Worm (Caenorhabditis elegans) whole organism, late embryonic: ENCODE measurements around the gene mlt-11.

ENCODE experiments used
- C08G9.2 ChIP-seq: sonication (generic microtip); optimal IDR thresholded peaks from 2 replicates; lab custom pipeline; 2016; ENCODE audit warnings: mild to moderate bottlenecking, missing genetic modification characterization, moderate library complexity, missing compliant biosample characterization
- C38D4.7 ChIP-seq: fragments of 200-800 bp; sonication (Bioruptor generic); optimal IDR thresholded peaks from 2 replicates; lab custom pipeline; 2018; ENCODE audit warnings: mild to moderate bottlenecking, missing genetic modification characterization, moderate library complexity, missing compliant biosample characterization
- T23F11.4 ChIP-seq: fragments of 200-800 bp; sonication (Bioruptor generic); optimal IDR thresholded peaks from 2 replicates; lab custom pipeline; 2018; ENCODE audit warnings: mild to moderate bottlenecking, missing genetic modification characterization, missing compliant biosample characterization
- Y22D7AL.16 ChIP-seq: sonication (generic microtip); optimal IDR thresholded peaks from 2 replicates; lab custom pipeline; 2016; ENCODE audit warnings: missing genetic modification characterization, missing compliant biosample characterization
- ahr-1 ChIP-seq: sonication (generic microtip); optimal IDR thresholded peaks from 2 replicates; lab custom pipeline; 2016; ENCODE audit warnings: missing genetic modification characterization, missing compliant biosample characterization
- ceh-2 ChIP-seq: sonication (generic microtip); optimal IDR thresholded peaks from 2 replicates; lab custom pipeline; 2016; ENCODE audit warnings: missing genotype, missing genetic modification characterization, missing compliant biosample characterization
- ceh-31 ChIP-seq: sonication (generic microtip); optimal IDR thresholded peaks from 2 replicates; lab custom pipeline; 2016; ENCODE audit warnings: missing genetic modification characterization, missing compliant biosample characterization
- ceh-34 ChIP-seq: sonication (generic microtip); optimal IDR thresholded peaks from 2 replicates; lab custom pipeline; 2016; ENCODE audit warnings: mild to moderate bottlenecking, missing genetic modification characterization, missing compliant biosample characterization
- ceh-45 ChIP-seq: fragments of 200-800 bp; sonication (Bioruptor generic); IDR thresholded peaks from 2 replicates; pipeline ENCODE4 v1.3.6; 2022; ENCODE audit warnings: missing genetic modification reagents, missing genetic modification characterization, missing compliant biosample characterization
- ceh-48 ChIP-seq: sonication (generic microtip); optimal IDR thresholded peaks from 2 replicates; lab custom pipeline; 2016; ENCODE audit warnings: missing genetic modification characterization, inconsistent platforms, missing compliant biosample characterization
- ets-4 ChIP-seq: sonication (generic microtip); optimal IDR thresholded peaks from 2 replicates; lab custom pipeline; 2016; ENCODE audit warnings: missing genetic modification characterization, missing compliant biosample characterization
- fax-1 ChIP-seq: sonication (generic microtip); optimal IDR thresholded peaks from 2 replicates; lab custom pipeline; 2016; ENCODE audit warnings: missing genotype, missing genetic modification characterization, missing compliant biosample characterization
- fkh-10 ChIP-seq: fragments of 150-350 bp; optimal IDR thresholded peaks from 2 replicates; lab custom pipeline; 2014; ENCODE audit warnings: missing biosample characterization, missing genetic modification reagents, missing genetic modification characterization
- fkh-6 ChIP-seq: sonication (generic microtip); optimal IDR thresholded peaks from 2 replicates; lab custom pipeline; 2016; ENCODE audit warnings: missing genetic modification characterization, missing compliant biosample characterization
- hlh-13 ChIP-seq: fragments of 200-800 bp; sonication (Bioruptor generic); optimal IDR thresholded peaks from 2 replicates; lab custom pipeline; 2018; ENCODE audit warnings: mild to moderate bottlenecking, missing genetic modification characterization, missing compliant biosample characterization
- hlh-30 ChIP-seq: sonication (generic microtip); optimal IDR thresholded peaks from 2 replicates; lab custom pipeline; 2017; ENCODE audit warnings: antibody characterized with exemption, missing genetic modification characterization, missing compliant biosample characterization; ENCODE audit not compliant: insufficient read depth
- hlh-6 ChIP-seq: sonication (generic microtip); optimal IDR thresholded peaks from 2 replicates; lab custom pipeline; 2016; ENCODE audit warnings: missing genotype, missing genetic modification characterization, missing compliant biosample characterization
- hlh-8 ChIP-seq: sonication (generic microtip); optimal IDR thresholded peaks from 2 replicates; lab custom pipeline; 2016; ENCODE audit warnings: missing genotype, missing genetic modification characterization, missing compliant biosample characterization
- madf-2 ChIP-seq: sonication (generic microtip); optimal IDR thresholded peaks from 2 replicates; lab custom pipeline; 2017; ENCODE audit warnings: missing genetic modification characterization, missing compliant biosample characterization
- mec-3 ChIP-seq: sonication (generic microtip); optimal IDR thresholded peaks from 2 replicates; lab custom pipeline; 2016; ENCODE audit warnings: borderline replicate concordance, missing genetic modification characterization, missing compliant biosample characterization
- nfya-1 ChIP-seq: sonication (generic microtip); optimal IDR thresholded peaks from 2 replicates; lab custom pipeline; 2017; ENCODE audit warnings: missing genetic modification characterization, mild to moderate bottlenecking, missing compliant biosample characterization, antibody characterized with exemption, moderate library complexity
- nhr-11 ChIP-seq: fragments of 150-350 bp; optimal IDR thresholded peaks from 2 replicates; lab custom pipeline; 2014; ENCODE audit warnings: missing biosample characterization, missing genetic modification characterization
- nhr-232 ChIP-seq: sonication (generic microtip); optimal IDR thresholded peaks from 2 replicates; lab custom pipeline; 2016; ENCODE audit warnings: missing genetic modification characterization, missing compliant biosample characterization
- npax-4 ChIP-seq: sonication (generic microtip); optimal IDR thresholded peaks from 2 replicates; lab custom pipeline; 2016; ENCODE audit warnings: missing genetic modification characterization, missing compliant biosample characterization
- odd-2 ChIP-seq: sonication (generic microtip); optimal IDR thresholded peaks from 2 replicates; lab custom pipeline; 2017; ENCODE audit warnings: antibody characterized with exemption, mild to moderate bottlenecking, missing genetic modification characterization, missing compliant biosample characterization
- pat-9 ChIP-seq: fragments of 200-800 bp; sonication (Bioruptor generic); optimal IDR thresholded peaks from 2 replicates; lab custom pipeline; 2018; ENCODE audit warnings: mild to moderate bottlenecking, missing genetic modification characterization, moderate library complexity, missing compliant biosample characterization
- pros-1 ChIP-seq: fragments of 150-350 bp; optimal IDR thresholded peaks from 2 replicates; lab custom pipeline; 2014; ENCODE audit warnings: missing biosample characterization, missing genetic modification reagents, missing genetic modification characterization
- ref-2 ChIP-seq: sonication (generic microtip); optimal IDR thresholded peaks from 2 replicates; lab custom pipeline; 2016; ENCODE audit warnings: missing genetic modification characterization, missing compliant biosample characterization
- sdc-2 ChIP-seq: sonication (generic microtip); optimal IDR thresholded peaks from 2 replicates; lab custom pipeline; 2016; ENCODE audit warnings: missing genotype, missing genetic modification characterization, missing compliant biosample characterization
- sox-2 ChIP-seq: fragments of 200-800 bp; sonication (Bioruptor generic); IDR thresholded peaks from 2 replicates; pipeline ENCODE4 v1.3.6; 2022; ENCODE audit warnings: missing genetic modification reagents, missing genetic modification characterization, missing compliant biosample characterization
- tbx-2 ChIP-seq: sonication (generic microtip); optimal IDR thresholded peaks from 2 replicates; lab custom pipeline; 2016; ENCODE audit warnings: missing genetic modification characterization, missing compliant biosample characterization
- unc-42 ChIP-seq: sonication (generic microtip); optimal IDR thresholded peaks from 2 replicates; lab custom pipeline; 2016; ENCODE audit warnings: missing genotype, missing genetic modification characterization, missing compliant biosample characterization
- unc-55 ChIP-seq: sonication (generic microtip); optimal IDR thresholded peaks from 2 replicates; lab custom pipeline; 2017; ENCODE audit warnings: missing biosample characterization, missing genetic modification reagents, missing genetic modification characterization
- unc-86 ChIP-seq: sonication (generic microtip); optimal IDR thresholded peaks from 2 replicates; lab custom pipeline; 2016; ENCODE audit warnings: missing genetic modification characterization, missing compliant biosample characterization
- zip-5 ChIP-seq: sonication (generic microtip); optimal IDR thresholded peaks from 2 replicates; lab custom pipeline; 2016; ENCODE audit warnings: missing genetic modification characterization, missing compliant biosample characterization

mlt-11 gene

ce11 chrV:20654350-20654749 lies 12.7 kb upstream of the mlt-11 start, which contains the start of gene mnr-1 (continued):
- TF ChIP-seq pat-9 (tag; lab: Kevin White, UChicago) = no peak
- no peak for TF ChIP-seq hlh-8
- TF ChIP-seq ceh-48 = no peak

ce11 chrV:20655174-20655573 lies 11.8 kb upstream of the mlt-11 start:
- TF ChIP-seq unc-42 (tag; lab: Kevin White, UChicago) = peak; percentile 89
- TF ChIP-seq zip-5 (tag; lab: Kevin White, UChicago) = no peak

- TF ChIP-seq ceh-31 (tag; lab: Kevin White, UChicago) (no peak), sox-2 (GFP tag; lab: Robert Waterston, UW) (no peak), unc-55 (GFP tag; lab: Kevin White, UChicago) (peak; percentile 57)
These were observed 10.4 kb upstream of the mlt-11 start for ce11 chrV:20656626-20657025.

- TF ChIP-seq unc-86 (tag; lab: Kevin White, UChicago) (no peak), fax-1 (tag; lab: Kevin White, UChicago) (no peak), C08G9.2 (tag; lab: Kevin White, UChicago) (no peak), zip-5 (tag; lab: Kevin White, UChicago) (no peak), ceh-45 (GFP tag; lab: Robert Waterston, UW) (no peak), T23F11.4 (GFP tag; lab: Kevin White, UChicago) (no peak), hlh-8 (no peak), fkh-6 (tag; lab: Kevin White, UChicago) (no peak)
- TF ChIP-seq, all 69 proteins: peak for 0
These were observed 7.0 kb upstream of the mlt-11 start, which contains the start of gene W01F3.2 for ce11 chrV:20660025-20660424. Gene W01F3.2 (plus strand): TSS chrV:20660325.

DNA sequence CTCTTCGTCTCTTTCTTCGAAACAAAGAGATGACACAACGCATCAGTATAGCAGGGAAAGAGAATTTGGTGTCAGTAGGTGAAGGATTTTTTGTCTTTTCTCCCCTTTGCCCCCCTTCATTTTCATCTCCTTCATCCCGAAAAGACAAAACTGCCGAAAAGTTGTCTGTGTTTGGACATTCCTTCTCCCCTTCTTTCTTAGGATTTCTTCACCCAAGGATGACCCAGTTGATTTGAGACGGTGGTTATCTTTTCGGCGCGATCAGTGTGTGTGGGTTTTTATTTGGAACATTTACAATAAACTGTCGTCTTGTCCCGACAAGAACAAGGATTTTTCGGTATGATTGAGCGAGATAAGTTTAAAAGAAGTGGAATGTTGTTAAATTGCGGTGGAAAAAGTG lies 4.5 kb upstream of the mlt-11 start:
- TF ChIP-seq odd-2 (tag; lab: Kevin White, UChicago) (no peak), madf-2 (tag; lab: Kevin White, UChicago) (no peak), sdc-2 (tag; lab: Kevin White, UChicago) (no peak), C38D4.7 (GFP tag; lab: Kevin White, UChicago) (no peak), ceh-48 (no peak), Y22D7AL.16 (tag; lab: Kevin White, UChicago) (no peak), nhr-11 (tag; lab: Kevin White, UChicago) (no peak), ceh-34 (tag; lab: Kevin White, UChicago) (no peak), unc-55 (GFP tag; lab: Kevin White, UChicago) (no peak), npax-4 (no peak), hlh-30 (tag; lab: Kevin White, UChicago) (no peak), fkh-10 (GFP tag; lab: Kevin White, UChicago) (no peak)

DNA sequence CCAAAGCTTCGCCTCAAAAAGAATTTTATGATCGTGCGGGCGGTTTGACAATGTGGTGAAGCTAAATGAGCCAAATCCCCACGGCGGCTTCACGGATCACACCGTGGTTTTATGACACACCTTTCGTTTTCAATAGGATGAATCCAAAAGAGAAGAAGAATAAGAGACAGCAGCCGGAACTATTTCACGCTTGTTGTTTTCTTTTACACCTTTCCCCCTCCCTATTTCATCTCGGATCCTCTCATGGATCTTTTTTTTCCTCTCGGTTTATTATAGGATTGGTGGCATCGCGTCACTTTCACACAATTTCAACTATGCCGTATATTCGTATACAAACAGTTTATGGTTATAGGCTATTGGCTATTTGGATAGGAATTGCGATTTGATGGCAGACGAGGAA lies 3.3 kb upstream of the mlt-11 start:
- TF ChIP-seq ets-4 (tag; lab: Kevin White, UChicago) = no peak
- TF ChIP-seq unc-86 (tag; lab: Kevin White, UChicago) = no peak
- TF ChIP-seq ceh-2 (tag; lab: Kevin White, UChicago) = no peak
- no peak for TF ChIP-seq mec-3 (tag; lab: Kevin White, UChicago)
- TF ChIP-seq hlh-13 (GFP tag; lab: Kevin White, UChicago) = no peak
- no peak for TF ChIP-seq nhr-232
- no peak for TF ChIP-seq Y22D7AL.16 (tag; lab: Kevin White, UChicago)
- no peak for TF ChIP-seq hlh-6
- no peak for TF ChIP-seq tbx-2 (tag; lab: Kevin White, UChicago)
- TF ChIP-seq npax-4 = no peak
- no peak for TF ChIP-seq pros-1 (tag; lab: Kevin White, UChicago)
- TF ChIP-seq ref-2 = no peak
- TF ChIP-seq nfya-1 = no peak
- TF ChIP-seq nhr-11 (tag; lab: Kevin White, UChicago) = no peak
- TF ChIP-seq ahr-1 (tag; lab: Kevin White, UChicago) = no peak
